Worm (Caenorhabditis elegans): ENCODE measurements around the gene gcy-20.

gcy-20 gene

DNA sequence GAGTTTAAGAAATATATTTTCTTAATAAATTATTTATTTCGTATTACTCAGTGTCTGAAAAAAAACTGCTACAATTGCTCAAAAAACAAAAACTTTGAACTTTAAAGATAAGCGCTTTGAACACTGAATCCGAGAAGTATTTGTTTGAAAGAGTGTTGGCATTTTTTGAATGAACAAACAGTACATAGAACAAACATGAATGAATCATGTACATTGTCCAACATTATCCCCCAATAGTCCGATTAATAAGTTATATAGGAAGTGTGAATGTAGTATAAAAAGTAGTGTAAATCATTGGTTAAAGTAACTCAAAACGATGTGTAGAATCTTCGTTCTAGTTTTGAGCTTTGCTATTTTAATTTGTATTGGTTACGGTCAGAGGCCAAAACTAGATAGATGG lies 51.9 kb downstream of the gcy-20 start, which contains the start of gene F11A5.17:
Gene F11A5.17, plus strand, starts transcription at position 301 of the 400 bp plus-strand sequence.
- no peak for TF ChIP-seq nhr-76 (tag; optimal IDR thresholded peaks at IDR 0.05)
- no peak for TF ChIP-seq nhr-90 (tag; optimal IDR thresholded peaks at IDR 0.05; ENCODE audit: poor library complexity)
- TF ChIP-seq unc-30 (tag; optimal IDR thresholded peaks at IDR 0.05) = no peak
- no peak for TF ChIP-seq lin-35 (GFP tag; optimal IDR thresholded peaks at IDR 0.05)
- TF ChIP-seq zip-4 (GFP tag; optimal IDR thresholded peaks at IDR 0.05) = no peak
- no peak for TF ChIP-seq ceh-82 (tag; optimal IDR thresholded peaks at IDR 0.05)
- no peak for TF ChIP-seq efl-3 (GFP tag; optimal IDR thresholded peaks at IDR 0.05)
- no peak for TF ChIP-seq ceh-63 (GFP tag; optimal IDR thresholded peaks at IDR 0.05)
- no peak for TF ChIP-seq alr-1 (tag; optimal IDR thresholded peaks at IDR 0.05; ENCODE audit: borderline replicate concordance)
- TF ChIP-seq fkh-8 (tag; optimal IDR thresholded peaks at IDR 0.05) = no peak
- TF ChIP-seq aly-2 (tag; optimal IDR thresholded peaks at IDR 0.05) = no peak
